Fruit fly (Drosophila melanogaster): ENCODE data around the gene CG13050.

The CG13050 gene

dm6 chr3L:16328207-16328891, 49.3 kb upstream of the CG13050 start, which contains the start of gene CG13058 (continued):
- TF ChIP-seq cwo (GFP tag; optimal IDR thresholded peaks at IDR 0.05) = peak; percentile 38
- TF ChIP-seq sens-2 (GFP tag; IDR thresholded peaks at IDR 0.05) = peak; percentile 52
- no peak for TF ChIP-seq Antp (GFP tag; optimal IDR thresholded peaks at IDR 0.05)
- TF ChIP-seq Doc2 (GFP tag; IDR thresholded peaks at IDR 0.05) = peak; percentile 15; the same call in 1 of the 2 replicates
- TF ChIP-seq CG13894 (tag; optimal IDR thresholded peaks at IDR 0.05) = peak; percentile 53
- TF ChIP-seq Hey (tag; optimal IDR thresholded peaks at IDR 0.05) = no peak
- TF ChIP-seq Dp (GFP tag; optimal IDR thresholded peaks at IDR 0.05) = no peak
- peak; percentile 22 for TF ChIP-seq CG4424 (GFP tag; optimal IDR thresholded peaks at IDR 0.05)
- peak; percentile 4 for TF ChIP-seq shn (GFP tag; optimal IDR thresholded peaks at IDR 0.05)
- TF ChIP-seq CG7786 (GFP tag; optimal IDR thresholded peaks at IDR 0.05) = peak; percentile 61
- no peak for TF ChIP-seq sim (GFP tag; IDR thresholded peaks at IDR 0.05)
- no peak for TF ChIP-seq CG5953 (GFP tag; IDR thresholded peaks at IDR 0.05)
- peak; percentile 54 for TF ChIP-seq Nf-YA (GFP tag; IDR thresholded peaks at IDR 0.05)
- TF ChIP-seq CG9727 (GFP tag; optimal IDR thresholded peaks at IDR 0.05) = peak; percentile 38
- TF ChIP-seq Elba2 (GFP tag; optimal IDR thresholded peaks at IDR 0.05) = no peak
- peak; percentile 84 for TF ChIP-seq CG13424 (tag; optimal IDR thresholded peaks at IDR 0.05)
- peak; percentile 83 for TF ChIP-seq row (GFP tag; IDR thresholded peaks at IDR 0.05)
- TF ChIP-seq ttk (GFP tag; IDR thresholded peaks at IDR 0.05) = peak; percentile 44
- no peak for TF ChIP-seq hbn (GFP tag; IDR thresholded peaks at IDR 0.05; ENCODE audit: partially characterized antibody)
- TF ChIP-seq CG10321 (GFP tag; IDR thresholded peaks at IDR 0.05) = no peak
- peak; percentile 75 for TF ChIP-seq ci (GFP tag; IDR thresholded peaks at IDR 0.05)
- no peak for TF ChIP-seq Lhr (GFP tag; optimal IDR thresholded peaks at IDR 0.05)
- TF ChIP-seq Mes4 (GFP tag; optimal IDR thresholded peaks at IDR 0.05) = peak; percentile 25
- peak; percentile 61 for TF ChIP-seq CG9609 (GFP tag; optimal IDR thresholded peaks at IDR 0.05)
- peak; percentile 62 for TF ChIP-seq caup (GFP tag; optimal IDR thresholded peaks at IDR 0.05; ENCODE audit: severe bottlenecking)
- no peak for TF ChIP-seq pum (GFP tag; optimal IDR thresholded peaks at IDR 0.05)
- TF ChIP-seq CG16863 (GFP tag; optimal IDR thresholded peaks at IDR 0.05) = peak; percentile 70
- peak; percentile 17 for TF ChIP-seq CG16815 (GFP tag; optimal IDR thresholded peaks at IDR 0.05)
- peak; percentile 81 for TF ChIP-seq H2.0 (GFP tag; IDR thresholded peaks at IDR 0.05)
- TF ChIP-seq dati (GFP tag; IDR thresholded peaks at IDR 0.05) = no peak
- TF ChIP-seq CG18599 (GFP tag; optimal IDR thresholded peaks at IDR 0.05) = peak; percentile 78
- TF ChIP-seq ERR (GFP tag; optimal IDR thresholded peaks at IDR 0.05) = no peak
- peak; percentile 59 for TF ChIP-seq HHEX (GFP tag; optimal IDR thresholded peaks at IDR 0.05)
- no peak for TF ChIP-seq CG6175 (GFP tag; IDR thresholded peaks at IDR 0.05)
- TF ChIP-seq Drgx (GFP tag; IDR thresholded peaks at IDR 0.05) = peak; percentile 65
- TF ChIP-seq CG16813 (GFP tag; IDR thresholded peaks at IDR 0.05; ENCODE audit: partially characterized antibody) = no peak
- TF ChIP-seq CG12769 (tag; optimal IDR thresholded peaks at IDR 0.05) = peak; percentile 84
- no peak for TF ChIP-seq CG10462 (GFP tag; optimal IDR thresholded peaks at IDR 0.05)
- no peak for TF ChIP-seq p53 (GFP tag; optimal IDR thresholded peaks at IDR 0.05)
- TF ChIP-seq Aef1 (GFP tag; IDR thresholded peaks at IDR 0.05) = peak; percentile 64
- TF ChIP-seq Dad (GFP tag; optimal IDR thresholded peaks at IDR 0.05) = no peak
- TF ChIP-seq CG11085 (GFP tag; IDR thresholded peaks at IDR 0.05) = no peak
- TF ChIP-seq Rx (GFP tag; IDR thresholded peaks at IDR 0.05) = no peak
- TF ChIP-seq pfk (GFP tag; optimal IDR thresholded peaks at IDR 0.05) = no peak
- peak; percentile 71; the same call in 1 of the 2 replicates for TF ChIP-seq CG17328 (GFP tag; IDR thresholded peaks at IDR 0.05)
- peak; percentile 23; the same call in 1 of the 2 replicates for TF ChIP-seq dimm (GFP tag; IDR thresholded peaks at IDR 0.05)
- peak; percentile 41; the same call in 1 of the 2 replicates for TF ChIP-seq wor (GFP tag; IDR thresholded peaks at IDR 0.05)
- TF ChIP-seq jing (GFP tag; optimal IDR thresholded peaks at IDR 0.05) = peak; percentile 42
- no peak for TF ChIP-seq CG6765 (GFP tag; optimal IDR thresholded peaks at IDR 0.05)
- TF ChIP-seq Nf-YC (tag; optimal IDR thresholded peaks at IDR 0.05) = no peak
- no peak for TF ChIP-seq CG4360 (GFP tag; IDR thresholded peaks at IDR 0.05)

Data from whole organism, embryonic.